Fruit fly (Drosophila melanogaster): ENCODE measurements around the gene Ctl2.

- TF ChIP-seq spab (GFP tag; optimal IDR thresholded peaks at IDR 0.05), result no peak
- no peak for TF ChIP-seq Blimp-1 (GFP tag; optimal IDR thresholded peaks at IDR 0.05)
- TF ChIP-seq acj6 (GFP tag; optimal IDR thresholded peaks at IDR 0.05), result no peak
- TF ChIP-seq eg (GFP tag; IDR thresholded peaks at IDR 0.05), result no peak
- no peak for TF ChIP-seq salr (GFP tag; optimal IDR thresholded peaks at IDR 0.05)
- no peak for TF ChIP-seq CG1621 (tag; optimal IDR thresholded peaks at IDR 0.05)
- TF ChIP-seq CG6854 (GFP tag; optimal IDR thresholded peaks at IDR 0.05), result no peak
- no peak for TF ChIP-seq fd85E (GFP tag; optimal IDR thresholded peaks at IDR 0.05)
- TF ChIP-seq CG11902 (GFP tag; optimal IDR thresholded peaks at IDR 0.05), result no peak
- TF ChIP-seq CG6792 (GFP tag; optimal IDR thresholded peaks at IDR 0.05), result no peak
- TF ChIP-seq CG16779 (tag; optimal IDR thresholded peaks at IDR 0.05), result no peak
- no peak for TF ChIP-seq net (GFP tag; optimal IDR thresholded peaks at IDR 0.05)
These were observed 9.8 kb upstream of the Ctl2 start for dm6 chr3R:29113392-29113791.

Data from whole organism, prepupa.